Worm (Caenorhabditis elegans) whole organism, young adult: ENCODE data around the gene sinh-1.

Experiments used
- B0261.1 ChIP-seq: sonication (generic microtip); optimal IDR thresholded peaks from 2 replicates; lab custom pipeline; 2016; ENCODE audit warnings: mild to moderate bottlenecking, missing genetic modification characterization, moderate library complexity, missing compliant biosample characterization
- B0336.3 ChIP-seq: fragments of 200-800 bp; sonication (Bioruptor generic); IDR thresholded peaks from 2 replicates; pipeline ENCODE4 v1.3.6; 2022; ENCODE audit warnings: missing genetic modification characterization, missing compliant biosample characterization
- C06A6.2 ChIP-seq: fragments of 200-800 bp; sonication (Bioruptor generic); conservative IDR thresholded peaks from 2 replicates; pipeline ENCODE4 v1.3.6; 2022; ENCODE audit warnings: missing genetic modification characterization, missing compliant biosample characterization
- F33H1.4 ChIP-seq: fragments of 200-800 bp; sonication (Bioruptor generic); IDR thresholded peaks from 2 replicates; pipeline ENCODE4 v1.3.6; 2022; ENCODE audit warnings: missing genetic modification reagents, missing genetic modification characterization, missing compliant biosample characterization
- F49E8.2 ChIP-seq: sonication (generic microtip); optimal IDR thresholded peaks from 3 replicates; lab custom pipeline; 2017; ENCODE audit warnings: missing genetic modification characterization, mild to moderate bottlenecking, missing compliant biosample characterization, antibody characterized with exemption, moderate library complexity; ENCODE audit not compliant: insufficient read depth
- K11D2.4 ChIP-seq: fragments of 200-800 bp; sonication (Bioruptor generic); IDR thresholded peaks from 2 replicates; pipeline ENCODE4 v1.3.6; 2022; ENCODE audit warnings: missing genetic modification reagents, missing genetic modification characterization, missing compliant biosample characterization
- K12H6.12 ChIP-seq: fragments of 200-800 bp; sonication (Bioruptor generic); optimal IDR thresholded peaks from 2 replicates; lab custom pipeline; 2018; ENCODE audit warnings: mild to moderate bottlenecking, missing genetic modification characterization, missing compliant biosample characterization
- Y53G8AR.9 ChIP-seq: fragments of 200-800 bp; sonication (Bioruptor generic); conservative IDR thresholded peaks from 2 replicates; pipeline ENCODE4 v1.3.6; 2022; ENCODE audit warnings: missing genetic modification reagents, missing genetic modification characterization, missing compliant biosample characterization
- ama-1 ChIP-seq, 3 experiments: fragments of 150-350 bp in 1 of 3; sonication (generic microtip) in 2 of 3; optimal IDR thresholded peaks; 2 replicates each; lab custom pipeline; 2014 to 2018; ENCODE audit warnings: missing biosample characterization in 2 of 3, missing genetic modification characterization in 2 of 3, missing genetic modification reagents in 2 of 3
- atf-7 ChIP-seq: sonication (generic microtip); optimal IDR thresholded peaks from 2 replicates; lab custom pipeline; 2017; ENCODE audit warnings: mild to moderate bottlenecking, missing genetic modification characterization, missing compliant biosample characterization
- athp-1 ChIP-seq: sonication (generic microtip); optimal IDR thresholded peaks from 2 replicates; lab custom pipeline; 2017; ENCODE audit warnings: mild to moderate bottlenecking, missing genetic modification characterization, missing compliant biosample characterization
- cebp-1 ChIP-seq, 2 experiments: fragments of 200-800 bp in 1 of 2; sonication (Bioruptor generic) in 1 of 2; sonication (generic microtip) in 1 of 2; IDR thresholded peaks in 1 of 2; optimal IDR thresholded peaks in 1 of 2; 2 replicates each; pipeline versions ENCODE4 v1.3.6 to Lab custom; 2017 to 2022; ENCODE audit warnings: missing compliant biosample characterization in 2 of 2, missing genetic modification characterization in 2 of 2, mild to moderate bottlenecking in 1 of 2, missing genetic modification reagents in 1 of 2, moderate library complexity in 1 of 2
- ceh-27 ChIP-seq: fragments of 200-800 bp; sonication (Bioruptor generic); optimal IDR thresholded peaks from 2 replicates; lab custom pipeline; 2018; ENCODE audit warnings: mild to moderate bottlenecking, missing genetic modification characterization, moderate library complexity, missing compliant biosample characterization
- ceh-40 ChIP-seq: fragments of 200-800 bp; sonication (Bioruptor generic); IDR thresholded peaks from 2 replicates; pipeline ENCODE4 v1.3.6; 2022; ENCODE audit warnings: missing genetic modification characterization, missing compliant biosample characterization
- ceh-58 ChIP-seq: fragments of 200-800 bp; sonication (Bioruptor generic); IDR thresholded peaks from 2 replicates; pipeline ENCODE4 v1.3.6; 2022; ENCODE audit warnings: missing genetic modification characterization, missing compliant biosample characterization
- ceh-79 ChIP-seq: sonication (generic microtip); optimal IDR thresholded peaks from 2 replicates; lab custom pipeline; 2017; ENCODE audit warnings: mild to moderate bottlenecking, missing genetic modification characterization, missing compliant biosample characterization
- chd-7 ChIP-seq: sonication (generic microtip); optimal IDR thresholded peaks from 2 replicates; lab custom pipeline; 2016; ENCODE audit warnings: mild to moderate bottlenecking, missing genetic modification characterization, moderate library complexity, missing compliant biosample characterization
- dox-1 ChIP-seq: fragments of 200-800 bp; sonication (Bioruptor generic); IDR thresholded peaks from 2 replicates; pipeline ENCODE4 v1.3.6; 2022; ENCODE audit warnings: missing genetic modification reagents, missing genetic modification characterization, missing compliant biosample characterization
- egrh-3 ChIP-seq: fragments of 200-800 bp; sonication (Bioruptor generic); IDR thresholded peaks from 2 replicates; pipeline ENCODE4 v1.3.6; 2022; ENCODE audit warnings: missing genetic modification reagents, missing genetic modification characterization, missing compliant biosample characterization
- ekl-4 ChIP-seq: fragments of 200-800 bp; sonication (Bioruptor generic); IDR thresholded peaks from 2 replicates; pipeline ENCODE4 v1.3.6; 2022; ENCODE audit warnings: missing genetic modification reagents, missing genetic modification characterization, missing compliant biosample characterization
- hrde-1 ChIP-seq: sonication (generic microtip); optimal IDR thresholded peaks from 2 replicates; lab custom pipeline; 2016; ENCODE audit warnings: missing genetic modification characterization, mild to moderate bottlenecking, missing compliant biosample characterization, moderate library complexity, missing genotype, missing genetic modification reagents, borderline replicate concordance
- hsf-1 ChIP-seq: fragments of 200-800 bp; sonication (Bioruptor generic); IDR thresholded peaks from 2 replicates; pipeline ENCODE4 v1.3.6; 2022; ENCODE audit warnings: missing genetic modification reagents, missing genetic modification characterization, missing compliant biosample characterization
- lin-26 ChIP-seq: fragments of 200-800 bp; sonication (Bioruptor generic); IDR thresholded peaks from 2 replicates; pipeline ENCODE4 v1.3.6; 2022; ENCODE audit warnings: missing genetic modification reagents, missing genetic modification characterization, missing compliant biosample characterization
- lin-54 ChIP-seq: fragments of 200-800 bp; sonication (Bioruptor generic); optimal IDR thresholded peaks from 2 replicates; lab custom pipeline; 2018; ENCODE audit warnings: mild to moderate bottlenecking, missing genetic modification characterization, missing compliant biosample characterization
- lsy-27 ChIP-seq: sonication (generic microtip); optimal IDR thresholded peaks from 2 replicates; lab custom pipeline; 2017; ENCODE audit warnings: missing genetic modification characterization, mild to moderate bottlenecking, missing compliant biosample characterization, antibody characterized with exemption, missing genotype, borderline replicate concordance; ENCODE audit not compliant: insufficient read depth
- madf-3 ChIP-seq: fragments of 200-800 bp; sonication (Bioruptor generic); IDR thresholded peaks from 2 replicates; pipeline ENCODE4 v1.3.6; 2022; ENCODE audit warnings: missing genetic modification reagents, missing genetic modification characterization, missing compliant biosample characterization
- mcd-1 ChIP-seq: fragments of 200-800 bp; sonication (Bioruptor generic); IDR thresholded peaks from 2 replicates; pipeline ENCODE4 v1.3.6; 2022; ENCODE audit warnings: missing genetic modification reagents, missing genetic modification characterization, missing compliant biosample characterization
- nhr-120 ChIP-seq: fragments of 200-800 bp; sonication (Bioruptor generic); IDR thresholded peaks from 2 replicates; pipeline ENCODE4 v1.3.6; 2022; ENCODE audit warnings: missing genetic modification characterization, missing compliant biosample characterization
- pbrm-1 ChIP-seq: fragments of 200-800 bp; sonication (Bioruptor generic); IDR thresholded peaks from 2 replicates; pipeline ENCODE4 v1.3.6; 2022; ENCODE audit warnings: missing genetic modification reagents, missing genetic modification characterization, missing compliant biosample characterization
- rcor-1 ChIP-seq: fragments of 200-800 bp; sonication (Bioruptor generic); IDR thresholded peaks from 2 replicates; pipeline ENCODE4 v1.3.6; 2022; ENCODE audit warnings: missing genetic modification reagents, missing genetic modification characterization, missing compliant biosample characterization
- rec-8 ChIP-seq, 2 experiments: sonication (generic microtip); optimal IDR thresholded peaks; 2 replicates each; lab custom pipeline; 2016; ENCODE audit warnings: mild to moderate bottlenecking in 2 of 2, missing genetic modification characterization in 2 of 2, missing genetic modification reagents in 2 of 2, missing genotype in 2 of 2, missing biosample characterization in 1 of 2, missing compliant biosample characterization in 1 of 2, moderate library complexity in 1 of 2
- repo-1 ChIP-seq: sonication (generic microtip); optimal IDR thresholded peaks from 2 replicates; lab custom pipeline; 2017; ENCODE audit warnings: mild to moderate bottlenecking, missing genetic modification characterization, missing compliant biosample characterization
- rpc-1 ChIP-seq, 2 experiments: fragments of 150-350 bp in 1 of 2; sonication (generic microtip) in 1 of 2; optimal IDR thresholded peaks; 2 replicates each; lab custom pipeline; 2014 to 2018; ENCODE audit warnings: missing biosample characterization in 1 of 2, missing genetic modification characterization in 1 of 2, missing genetic modification reagents in 1 of 2, missing genotype in 1 of 2
- tbp1 ChIP-seq: fragments of 200-800 bp; sonication (Bioruptor generic); optimal IDR thresholded peaks from 2 replicates; lab custom pipeline; 2018; ENCODE audit warnings: mild to moderate bottlenecking, missing genetic modification characterization, missing compliant biosample characterization
- unc-130 ChIP-seq: sonication (generic microtip); optimal IDR thresholded peaks from 2 replicates; lab custom pipeline; 2016; ENCODE audit warnings: missing genetic modification reagents, missing genetic modification characterization, missing compliant biosample characterization
- zfh-2 ChIP-seq: fragments of 200-800 bp; sonication (Bioruptor generic); conservative IDR thresholded peaks from 2 replicates; pipeline ENCODE4 v1.3.6; 2022; ENCODE audit warnings: missing genetic modification reagents, missing genetic modification characterization, missing compliant biosample characterization
- zim-3 ChIP-seq: sonication (generic microtip); optimal IDR thresholded peaks from 2 replicates; lab custom pipeline; 2017; ENCODE audit warnings: mild to moderate bottlenecking, missing genetic modification characterization, moderate library complexity, missing compliant biosample characterization
- ztf-18 ChIP-seq: sonication (generic microtip); optimal IDR thresholded peaks from 2 replicates; lab custom pipeline; 2016; ENCODE audit warnings: missing genotype, mild to moderate bottlenecking, missing genetic modification characterization, missing compliant biosample characterization
- ztf-22 ChIP-seq: fragments of 200-800 bp; sonication (Bioruptor generic); optimal IDR thresholded peaks from 2 replicates; lab custom pipeline; 2018; ENCODE audit warnings: mild to moderate bottlenecking, missing genetic modification characterization, moderate library complexity, missing compliant biosample characterization
- ztf-26 ChIP-seq: sonication (generic microtip); optimal IDR thresholded peaks from 2 replicates; lab custom pipeline; 2017; ENCODE audit warnings: missing genetic modification characterization, missing compliant biosample characterization

Gene sinh-1

ce11 chrII:12202921-12203320 is 25.2 kb upstream of the sinh-1 start, which contains the start of gene aqp-12:
Gene aqp-12 (plus strand): TSS chrII:12203221.
- TF ChIP-seq cebp-1 (GFP tag; IDR thresholded peaks at IDR 0.05; lab: Robert Waterston, UW) (no peak), cebp-1 (tag; optimal IDR thresholded peaks at IDR 0.05; lab: Kevin White, UChicago) (no peak), rpc-1 (optimal IDR thresholded peaks at IDR 0.05; lab: Kevin White, UChicago) (no peak), rpc-1 (tag; optimal IDR thresholded peaks at IDR 0.05; lab: Kevin White, UChicago) (no peak), hsf-1 (no peak), lin-54 (GFP tag; lab: Kevin White, UChicago) (no peak), F33H1.4 (GFP tag; lab: Robert Waterston, UW) (no peak), rcor-1 (GFP tag; lab: Robert Waterston, UW) (no peak), tbp1 (no peak), ztf-26 (tag; lab: Kevin White, UChicago) (no peak), C06A6.2 (GFP tag; lab: Robert Waterston, UW) (no peak), ceh-79 (tag; lab: Kevin White, UChicago) (no peak), mcd-1 (GFP tag; lab: Robert Waterston, UW) (no peak), ceh-58 (GFP tag; lab: Robert Waterston, UW) (no peak), madf-3 (no peak), repo-1 (no peak), K11D2.4 (GFP tag; lab: Robert Waterston, UW) (no peak), rec-8 (tag; optimal IDR thresholded peaks at IDR 0.05; lab: Kevin White, UChicago) (no peak), ceh-27 (GFP tag; lab: Kevin White, UChicago) (no peak), zim-3 (no peak), ztf-18 (tag; lab: Kevin White, UChicago) (no peak), nhr-120 (GFP tag; lab: Robert Waterston, UW) (no peak)

ce11 chrII:12204617-12205016 is 23.5 kb upstream of the sinh-1 start:
- TF ChIP-seq ceh-40 (GFP tag; lab: Robert Waterston, UW) (no peak), ztf-22 (GFP tag; lab: Kevin White, UChicago) (no peak), pbrm-1 (GFP tag; lab: Robert Waterston, UW) (no peak), B0261.1 (tag; lab: Kevin White, UChicago) (no peak), atf-7 (tag; lab: Kevin White, UChicago) (no peak), ztf-18 (tag; lab: Kevin White, UChicago) (no peak)

DNA sequence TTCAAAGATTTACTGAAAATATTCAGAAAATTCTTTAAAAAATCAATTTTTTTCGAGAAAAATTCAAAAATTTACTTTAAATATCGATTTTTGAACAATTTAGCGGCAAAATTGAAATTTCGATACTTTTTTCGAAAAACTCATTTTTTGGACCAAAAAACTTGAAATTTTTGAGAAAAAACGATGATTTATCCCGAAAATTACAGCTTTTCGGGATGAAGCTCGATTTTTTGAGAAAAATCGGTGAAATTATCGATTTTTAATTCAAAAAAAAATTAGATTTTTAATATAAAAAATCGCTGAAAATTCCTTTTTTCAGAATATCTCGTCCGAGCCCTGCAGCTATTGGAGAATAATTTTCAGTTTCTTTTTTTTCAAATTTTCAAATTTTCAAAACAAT is 19.4 kb upstream of the sinh-1 start:
- TF ChIP-seq hrde-1 (peak; percentile 28), Y53G8AR.9 (GFP tag; lab: Robert Waterston, UW) (0 out of 2 replicates have a peak, but pooled peaks have one; percentile 26), ceh-27 (GFP tag; lab: Kevin White, UChicago) (no peak), athp-1 (tag; lab: Kevin White, UChicago) (peak; percentile 37), ama-1 (optimal IDR thresholded peaks at IDR 0.05; lab: Kevin White, UChicago) (no peak), ama-1 (GFP tag; optimal IDR thresholded peaks at IDR 0.05; lab: Kevin White, UChicago) (peak in 1 of 2 experiments; percentile 10)

DNA sequence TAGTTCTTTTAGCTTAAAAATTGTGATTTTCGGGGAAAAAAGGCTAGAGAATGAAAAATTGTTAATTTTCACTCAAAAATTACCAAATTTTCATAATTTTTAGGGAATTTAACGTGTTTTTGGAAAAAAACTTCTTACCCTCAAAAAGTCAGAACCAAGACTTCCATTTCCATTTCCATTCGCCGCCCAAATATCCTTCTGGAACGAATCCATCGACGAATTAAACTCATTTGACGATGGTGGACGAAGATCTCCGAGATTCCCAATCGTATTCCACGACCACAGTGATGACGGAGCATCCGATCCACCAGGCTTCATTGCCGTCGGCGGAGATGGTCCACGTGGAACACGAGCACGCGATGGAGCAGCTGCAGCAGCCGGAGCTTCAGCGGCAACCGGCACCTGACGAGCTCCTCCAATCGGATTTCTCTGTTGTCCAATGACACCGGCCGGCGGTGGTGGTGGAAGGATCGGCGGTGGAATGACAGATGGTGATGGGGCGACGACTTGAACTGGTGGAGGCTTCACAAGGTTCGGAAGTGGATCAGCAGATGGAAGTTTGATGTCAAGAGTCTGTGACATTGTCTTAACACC is 16.4 kb upstream of the sinh-1 start:
- 0 out of 2 replicates have a peak, but pooled peaks have one; percentile 35 for TF ChIP-seq B0336.3
- TF ChIP-seq lin-26 (GFP tag; lab: Robert Waterston, UW) = 0 out of 2 replicates have a peak, but pooled peaks have one; percentile 31
- TF ChIP-seq dox-1 (GFP tag; lab: Robert Waterston, UW) = peak; percentile 37; the same call in 1 of the 2 replicates
- TF ChIP-seq F49E8.2 (tag; lab: Kevin White, UChicago) = no peak
- no peak for TF ChIP-seq K12H6.12 (tag; lab: Kevin White, UChicago)
- peak; percentile 92 for TF ChIP-seq zfh-2 (GFP tag; lab: Robert Waterston, UW)
- TF ChIP-seq chd-7 = peak; percentile 32
- TF ChIP-seq ekl-4 = peak; percentile 34; the same call in 1 of the 2 replicates
- TF ChIP-seq unc-130 (GFP tag; lab: Kevin White, UChicago) = no peak
- TF ChIP-seq egrh-3 (GFP tag; lab: Robert Waterston, UW) = peak; percentile 79; the same call in 1 of the 2 replicates
- no peak for TF ChIP-seq lsy-27 (tag; lab: Kevin White, UChicago)
- TF ChIP-seq repo-1 = peak; percentile 12
